Fruit fly (Drosophila melanogaster): Measurements from ENCODE around the gene prage.

prage gene

dm6 chrX:1825912-1826862 is 52.7 kb downstream of the prage start:
- peak; percentile 54 for TF ChIP-seq psq (GFP tag; optimal IDR thresholded peaks at IDR 0.05)
- peak; percentile 60 for TF ChIP-seq ey (GFP tag; optimal IDR thresholded peaks at IDR 0.05)
- TF ChIP-seq woc (GFP tag; optimal IDR thresholded peaks at IDR 0.05): peak; percentile 35
- peak; percentile 49 for TF ChIP-seq rgr (GFP tag; optimal IDR thresholded peaks at IDR 0.05)
- TF ChIP-seq Hnf4 (GFP tag; optimal IDR thresholded peaks at IDR 0.05): peak; percentile 7
- no peak for TF ChIP-seq Rel (GFP tag; optimal IDR thresholded peaks at IDR 0.05)
- peak; percentile 43 for TF ChIP-seq Rel (tag; optimal IDR thresholded peaks at IDR 0.05)
- TF ChIP-seq N (GFP tag; optimal IDR thresholded peaks at IDR 0.05): no peak
- TF ChIP-seq CrebA (GFP tag; optimal IDR thresholded peaks at IDR 0.05; ENCODE audit: borderline replicate concordance): peak; percentile 43
- no peak for TF ChIP-seq Dif (GFP tag; optimal IDR thresholded peaks at IDR 0.05; ENCODE audit: partially characterized antibody)
- TF ChIP-seq fru (GFP tag; optimal IDR thresholded peaks at IDR 0.05): peak; percentile 78
- peak; percentile 28 for TF ChIP-seq jim (GFP tag; optimal IDR thresholded peaks at IDR 0.05)
- TF ChIP-seq Sp1 (GFP tag; optimal IDR thresholded peaks at IDR 0.05): peak; percentile 44
- no peak for TF ChIP-seq Vsx2 (GFP tag; optimal IDR thresholded peaks at IDR 0.05; ENCODE audit: partially characterized antibody)
- peak; percentile 66 for TF ChIP-seq h (GFP tag; optimal IDR thresholded peaks at IDR 0.05)
- TF ChIP-seq HLH106 (tag; optimal IDR thresholded peaks at IDR 0.05): peak; percentile 65
- peak; percentile 46 for TF ChIP-seq OdsH (GFP tag; optimal IDR thresholded peaks at IDR 0.05)
- peak; percentile 16 for TF ChIP-seq dmrt93B (GFP tag; optimal IDR thresholded peaks at IDR 0.05)
- no peak for TF ChIP-seq Dfd (GFP tag; optimal IDR thresholded peaks at IDR 0.05)
- TF ChIP-seq lola (GFP tag; optimal IDR thresholded peaks at IDR 0.05): no peak
- TF ChIP-seq foxo (GFP tag; optimal IDR thresholded peaks at IDR 0.05): peak in 1 of 2 experiments; percentile 70
- peak; percentile 64 for TF ChIP-seq br (GFP tag; optimal IDR thresholded peaks at IDR 0.05)
- TF ChIP-seq dsf (GFP tag; optimal IDR thresholded peaks at IDR 0.05; ENCODE audit: borderline replicate concordance): no peak

dm6 chrX:1828097-1828496 is 54.6 kb downstream of the prage start:
- TF ChIP-seq Hnf4 (GFP tag; optimal IDR thresholded peaks at IDR 0.05) (no peak), dsf (GFP tag; optimal IDR thresholded peaks at IDR 0.05; ENCODE audit: borderline replicate concordance) (no peak), HLH106 (tag; optimal IDR thresholded peaks at IDR 0.05) (peak; percentile 7), dmrt93B (GFP tag; optimal IDR thresholded peaks at IDR 0.05) (peak; percentile 2), OdsH (GFP tag; optimal IDR thresholded peaks at IDR 0.05) (no peak), CG9705 (GFP tag; optimal IDR thresholded peaks at IDR 0.05) (no peak), Jra (GFP tag; optimal IDR thresholded peaks at IDR 0.05) (no peak), Hr78 (GFP tag; optimal IDR thresholded peaks at IDR 0.05) (no peak), GATAd (GFP tag; optimal IDR thresholded peaks at IDR 0.05) (no peak), foxo (GFP tag; optimal IDR thresholded peaks at IDR 0.05) (peak in 1 of 2 experiments; percentile 24), br (GFP tag; optimal IDR thresholded peaks at IDR 0.05) (peak; percentile 24), sv (GFP tag; optimal IDR thresholded peaks at IDR 0.05) (no peak), Hr83 (GFP tag; optimal IDR thresholded peaks at IDR 0.05; ENCODE audit: poor library complexity, severe bottlenecking) (peak; percentile 47), rgr (GFP tag; optimal IDR thresholded peaks at IDR 0.05) (peak; percentile 21), h (GFP tag; optimal IDR thresholded peaks at IDR 0.05) (peak; percentile 79), CG32264 (GFP tag; optimal IDR thresholded peaks at IDR 0.05) (no peak), fru (GFP tag; optimal IDR thresholded peaks at IDR 0.05) (peak; percentile 3), ey (GFP tag; optimal IDR thresholded peaks at IDR 0.05) (no peak), Sp1 (GFP tag; optimal IDR thresholded peaks at IDR 0.05) (no peak), pan (optimal IDR thresholded peaks at IDR 0.05) (no peak), lola (GFP tag; optimal IDR thresholded peaks at IDR 0.05) (no peak), brk (GFP tag; optimal IDR thresholded peaks at IDR 0.05) (no peak)

- peak; percentile 99 for TF ChIP-seq h (GFP tag; optimal IDR thresholded peaks at IDR 0.05)
- TF ChIP-seq lola (GFP tag; optimal IDR thresholded peaks at IDR 0.05): no peak
- TF ChIP-seq GATAd (GFP tag; optimal IDR thresholded peaks at IDR 0.05): peak; percentile 58
- TF ChIP-seq N (GFP tag; optimal IDR thresholded peaks at IDR 0.05): no peak
- peak; percentile 96 for TF ChIP-seq CG32264 (GFP tag; optimal IDR thresholded peaks at IDR 0.05)
- no peak for TF ChIP-seq Myc (optimal IDR thresholded peaks at IDR 0.05)
- TF ChIP-seq Dif (GFP tag; optimal IDR thresholded peaks at IDR 0.05; ENCODE audit: partially characterized antibody): no peak
- TF ChIP-seq Dfd (GFP tag; optimal IDR thresholded peaks at IDR 0.05): no peak
- TF ChIP-seq dl (GFP tag; optimal IDR thresholded peaks at IDR 0.05; ENCODE audit: insufficient read depth in 1 of 2, partially characterized antibody in 2 of 2): peak in 1 of 2 experiments; percentile 23
- peak; percentile 98 for TF ChIP-seq fru (GFP tag; optimal IDR thresholded peaks at IDR 0.05)
- TF ChIP-seq dsf (GFP tag; optimal IDR thresholded peaks at IDR 0.05; ENCODE audit: borderline replicate concordance): peak; percentile 81
- TF ChIP-seq tai (GFP tag; optimal IDR thresholded peaks at IDR 0.05): peak; percentile 82
- TF ChIP-seq br (GFP tag; optimal IDR thresholded peaks at IDR 0.05): peak; percentile 97
- TF ChIP-seq dmrt93B (GFP tag; optimal IDR thresholded peaks at IDR 0.05): peak; percentile 94
- peak; percentile 98 for TF ChIP-seq woc (GFP tag; optimal IDR thresholded peaks at IDR 0.05)
- TF ChIP-seq Hr83 (GFP tag; optimal IDR thresholded peaks at IDR 0.05; ENCODE audit: poor library complexity, severe bottlenecking): peak; percentile 89
- TF ChIP-seq brk (GFP tag; optimal IDR thresholded peaks at IDR 0.05): peak; percentile 94
- TF ChIP-seq rgr (GFP tag; optimal IDR thresholded peaks at IDR 0.05): peak; percentile 98
- peak; percentile 89 for TF ChIP-seq CG9705 (GFP tag; optimal IDR thresholded peaks at IDR 0.05)
- peak; percentile 97 for TF ChIP-seq HLH106 (tag; optimal IDR thresholded peaks at IDR 0.05)
- TF ChIP-seq OdsH (GFP tag; optimal IDR thresholded peaks at IDR 0.05): peak; percentile 95
- peak; percentile 95 for TF ChIP-seq Sp1 (GFP tag; optimal IDR thresholded peaks at IDR 0.05)
- TF ChIP-seq sv (GFP tag; optimal IDR thresholded peaks at IDR 0.05): peak; percentile 96
- TF ChIP-seq Jra (GFP tag; optimal IDR thresholded peaks at IDR 0.05): peak; percentile 91
- TF ChIP-seq Rel (GFP tag; optimal IDR thresholded peaks at IDR 0.05): peak; percentile 78
- peak; percentile 82 for TF ChIP-seq Rel (tag; optimal IDR thresholded peaks at IDR 0.05)
- no peak for TF ChIP-seq pan (optimal IDR thresholded peaks at IDR 0.05)
- no peak for TF ChIP-seq jim (GFP tag; optimal IDR thresholded peaks at IDR 0.05)
- no peak for TF ChIP-seq usp (GFP tag; optimal IDR thresholded peaks at IDR 0.05)
Measured at dm6 chrX:1830396-1831218, 57.1 kb downstream of the prage start.
